Worm (Caenorhabditis elegans) whole organism, late embryonic: ENCODE results near the gene hmgs-1.

Source experiments
- K09A11.1 ChIP-seq: sonication (generic microtip); optimal IDR thresholded peaks from 2 replicates; lab custom pipeline; 2017; ENCODE audit warnings: antibody characterized with exemption, mild to moderate bottlenecking, missing genetic modification characterization, missing compliant biosample characterization; ENCODE audit not compliant: insufficient read depth
- unc-42 ChIP-seq: sonication (generic microtip); optimal IDR thresholded peaks from 2 replicates; lab custom pipeline; 2016; ENCODE audit warnings: missing genotype, missing genetic modification characterization, missing compliant biosample characterization

ce11 chrV:5634445-5634844 lies 49.9 kb downstream of the hmgs-1 start:
- no peak for TF ChIP-seq unc-42
- no peak for TF ChIP-seq K09A11.1 (tag; lab: Kevin White, UChicago)
